Fruit fly (Drosophila melanogaster) whole organism, embryonic: ENCODE results near the gene Cul3.

ENCODE experiments used
- Bgb ChIP-seq: fragments of 200-800 bp; sonication (Bioruptor generic); IDR thresholded peaks from 2 replicates; pipeline ENCODE4 v1.3.6; 2022; ENCODE audit warnings: missing biosample characterization, missing genetic modification characterization; ENCODE audit not compliant: partially characterized antibody
- CG10366 ChIP-seq: fragments of 200-800 bp; sonication (Bioruptor generic); IDR thresholded peaks from 2 replicates; pipeline ENCODE4 v1.3.6; 2022; ENCODE audit warnings: missing biosample characterization, missing genetic modification characterization
- CG10654 ChIP-seq: fragments of 200-800 bp; sonication (Bioruptor generic); optimal IDR thresholded peaks from 2 replicates; lab custom pipeline; 2016; ENCODE audit warnings: missing biosample characterization, missing genetic modification characterization
- CG10959 ChIP-seq: fragments of 200-800 bp; sonication (Bioruptor generic); IDR thresholded peaks from 2 replicates; pipeline ENCODE4 v1.3.6; 2022; ENCODE audit warnings: missing biosample characterization, missing genetic modification characterization
- CG11247 ChIP-seq: fragments of 200-800 bp; sonication (Bioruptor generic); IDR thresholded peaks from 2 replicates; pipeline ENCODE4 v1.3.6; 2022; ENCODE audit warnings: missing biosample characterization, missing genetic modification characterization
- CG11456 ChIP-seq: fragments of 200-800 bp; sonication (Bioruptor generic); IDR thresholded peaks from 3 replicates; pipeline ENCODE4 v1.3.6; 2022; ENCODE audit warnings: missing biosample characterization, missing genetic modification characterization
- CG12299 ChIP-seq: fragments of 200-800 bp; sonication (Bioruptor generic); optimal IDR thresholded peaks from 2 replicates; lab custom pipeline; 2018; ENCODE audit warnings: missing biosample characterization, mild to moderate bottlenecking, missing genetic modification characterization
- CG13123 ChIP-seq: fragments of 200-800 bp; sonication (Bioruptor generic); optimal IDR thresholded peaks from 2 replicates; lab custom pipeline; 2016; ENCODE audit warnings: missing biosample characterization, missing genetic modification characterization
- CG13287 ChIP-seq: fragments of 200-800 bp; sonication (Bioruptor generic); IDR thresholded peaks from 2 replicates; pipeline ENCODE4 v1.3.6; 2022; ENCODE audit warnings: missing biosample characterization, missing genetic modification characterization; ENCODE audit not compliant: partially characterized antibody
- CG1529 ChIP-seq: fragments of 200-800 bp; sonication (Bioruptor generic); optimal IDR thresholded peaks from 3 replicates; lab custom pipeline; 2018; ENCODE audit warnings: missing biosample characterization, missing genetic modification characterization
- CG1603 ChIP-seq: fragments of 200-800 bp; sonication (Bioruptor generic); optimal IDR thresholded peaks from 2 replicates; lab custom pipeline; 2019; ENCODE audit warnings: missing biosample characterization, mild to moderate bottlenecking, missing genetic modification characterization, moderate library complexity
- CG17328 ChIP-seq: fragments of 200-800 bp; sonication (Bioruptor generic); IDR thresholded peaks from 2 replicates; pipeline ENCODE4 v1.3.6; 2022; ENCODE audit warnings: missing biosample characterization, missing genetic modification characterization
- CG2129 ChIP-seq: fragments of 200-800 bp; sonication (Bioruptor generic); IDR thresholded peaks from 2 replicates; pipeline ENCODE4 v1.3.6; 2022; ENCODE audit warnings: missing biosample characterization, missing genetic modification characterization; ENCODE audit not compliant: partially characterized antibody
- CG5245 ChIP-seq: fragments of 200-800 bp; sonication (Bioruptor generic); optimal IDR thresholded peaks from 3 replicates; lab custom pipeline; 2016; ENCODE audit warnings: missing biosample characterization, missing genetic modification characterization
- CG7963 ChIP-seq: fragments of 200-800 bp; sonication (Bioruptor generic); IDR thresholded peaks from 3 replicates; pipeline ENCODE4 v1.3.6; 2022; ENCODE audit warnings: missing biosample characterization, missing genetic modification characterization; ENCODE audit not compliant: partially characterized antibody
- Dbx ChIP-seq: fragments of 200-800 bp; sonication (Bioruptor generic); IDR thresholded peaks from 3 replicates; pipeline ENCODE4 v1.3.6; 2022; ENCODE audit warnings: missing biosample characterization, missing genetic modification characterization
- Deaf1 ChIP-seq: fragments of 200-800 bp; optimal IDR thresholded peaks from 3 replicates; lab custom pipeline; 2019; ENCODE audit warnings: missing biosample characterization, mild to moderate bottlenecking, missing genetic modification characterization, moderate library complexity
- Dek ChIP-seq: fragments of 200-800 bp; sonication (Bioruptor generic); optimal IDR thresholded peaks from 3 replicates; lab custom pipeline; 2019; ENCODE audit warnings: missing biosample characterization, mild to moderate bottlenecking, missing genetic modification characterization, moderate library complexity
- HLH3B ChIP-seq: fragments of 200-800 bp; sonication (Bioruptor generic); IDR thresholded peaks from 2 replicates; pipeline ENCODE4 v1.3.6; 2022; ENCODE audit warnings: missing biosample characterization, missing genetic modification characterization
- Hsf ChIP-seq: fragments of 200-800 bp; sonication (Bioruptor generic); optimal IDR thresholded peaks from 3 replicates; lab custom pipeline; 2016; ENCODE audit warnings: missing biosample characterization, missing genetic modification characterization
- MBD-R2 ChIP-seq: fragments of 200-800 bp; sonication (Bioruptor generic); IDR thresholded peaks from 2 replicates; pipeline ENCODE4 v1.3.6; 2022; ENCODE audit warnings: missing biosample characterization, missing genetic modification characterization
- MTF-1 ChIP-seq: fragments of 200-800 bp; sonication (Bioruptor generic); optimal IDR thresholded peaks from 2 replicates; lab custom pipeline; 2018; ENCODE audit warnings: missing biosample characterization, mild to moderate bottlenecking, missing genetic modification characterization, borderline replicate concordance
- Spps ChIP-seq: fragments of 200-800 bp; sonication (Bioruptor generic); optimal IDR thresholded peaks from 2 replicates; lab custom pipeline; 2018; ENCODE audit warnings: missing biosample characterization, mild to moderate bottlenecking, missing genetic modification characterization
- Sry-δ ChIP-seq: fragments of 200-800 bp; sonication (Bioruptor generic); optimal IDR thresholded peaks from 2 replicates; lab custom pipeline; 2016; ENCODE audit warnings: missing biosample characterization, missing genetic modification characterization
- Usf ChIP-seq: fragments of 200-800 bp; sonication (Bioruptor generic); optimal IDR thresholded peaks from 2 replicates; lab custom pipeline; 2017; ENCODE audit warnings: missing genotype, missing biosample characterization, missing genetic modification characterization
- Xrp1 ChIP-seq: fragments of 200-800 bp; sonication (Bioruptor generic); IDR thresholded peaks from 2 replicates; pipeline ENCODE4 v1.3.6; 2022; ENCODE audit warnings: missing biosample characterization, missing genetic modification characterization
- ara ChIP-seq: fragments of 200-800 bp; sonication (Bioruptor generic); IDR thresholded peaks from 2 replicates; pipeline ENCODE4 v1.3.6; 2022; ENCODE audit warnings: missing biosample characterization, missing genetic modification characterization
- bsh ChIP-seq, 2 experiments: fragments of 200-800 bp; sonication (Bioruptor generic); optimal IDR thresholded peaks; 2 replicates each; lab custom pipeline; 2017 to 2018; ENCODE audit warnings: mild to moderate bottlenecking in 2 of 2, missing biosample characterization in 2 of 2, missing genetic modification characterization in 2 of 2, moderate library complexity in 1 of 2
- chm ChIP-seq: fragments of 200-800 bp; sonication (Bioruptor generic); IDR thresholded peaks from 2 replicates; pipeline ENCODE4 v1.3.6; 2022; ENCODE audit warnings: missing biosample characterization, missing genetic modification characterization
- ems ChIP-seq: fragments of 200-800 bp; sonication (Bioruptor generic); optimal IDR thresholded peaks from 3 replicates; lab custom pipeline; 2016; ENCODE audit warnings: missing biosample characterization, missing genetic modification characterization
- hbn ChIP-seq: fragments of 200-800 bp; sonication (Bioruptor generic); IDR thresholded peaks from 2 replicates; pipeline ENCODE4 v1.3.6; 2022; ENCODE audit warnings: missing biosample characterization, missing genetic modification characterization; ENCODE audit not compliant: partially characterized antibody
- onecut ChIP-seq: fragments of 200-800 bp; sonication (Bioruptor generic); IDR thresholded peaks from 2 replicates; pipeline ENCODE4 v1.3.6; 2022; ENCODE audit warnings: missing biosample characterization, missing genetic modification characterization
- org-1 ChIP-seq: fragments of 200-800 bp; sonication (Bioruptor generic); optimal IDR thresholded peaks from 2 replicates; lab custom pipeline; 2017; ENCODE audit warnings: missing biosample characterization, missing genetic modification characterization
- pho ChIP-seq: fragments of 200-800 bp; sonication (Bioruptor generic); optimal IDR thresholded peaks from 2 replicates; lab custom pipeline; 2016; ENCODE audit warnings: missing biosample characterization, missing genetic modification characterization
- scrt ChIP-seq: fragments of 200-800 bp; sonication (Bioruptor generic); optimal IDR thresholded peaks from 2 replicates; lab custom pipeline; 2018; ENCODE audit warnings: missing biosample characterization, mild to moderate bottlenecking, missing genetic modification characterization, moderate library complexity
- sens-2 ChIP-seq: fragments of 200-800 bp; sonication (Bioruptor generic); IDR thresholded peaks from 2 replicates; pipeline ENCODE4 v1.3.6; 2022; ENCODE audit warnings: missing biosample characterization, missing genetic modification characterization
- seq ChIP-seq: fragments of 200-800 bp; sonication (Bioruptor generic); IDR thresholded peaks from 2 replicates; pipeline ENCODE4 v1.3.6; 2022; ENCODE audit warnings: missing biosample characterization, missing genetic modification characterization
- shn ChIP-seq: fragments of 200-800 bp; sonication (Bioruptor generic); optimal IDR thresholded peaks from 3 replicates; lab custom pipeline; 2016; ENCODE audit warnings: missing biosample characterization, missing genetic modification characterization
- sna ChIP-seq: fragments of 200-800 bp; sonication (Bioruptor generic); IDR thresholded peaks from 2 replicates; pipeline ENCODE4 v1.3.6; 2022; ENCODE audit warnings: missing biosample characterization, missing genetic modification characterization; ENCODE audit not compliant: partially characterized antibody
- sqz ChIP-seq: fragments of 200-800 bp; sonication (Bioruptor generic); optimal IDR thresholded peaks from 3 replicates; lab custom pipeline; 2018; ENCODE audit warnings: missing biosample characterization, mild to moderate bottlenecking, missing genetic modification characterization
- sr ChIP-seq: fragments of 200-800 bp; sonication (Bioruptor generic); IDR thresholded peaks from 3 replicates; pipeline ENCODE4 v1.3.6; 2022; ENCODE audit warnings: missing biosample characterization, missing genetic modification characterization
- tna ChIP-seq: fragments of 200-800 bp; sonication (Bioruptor generic); IDR thresholded peaks from 2 replicates; pipeline ENCODE4 v1.3.6; 2022; ENCODE audit warnings: missing biosample characterization, missing genetic modification characterization; ENCODE audit not compliant: partially characterized antibody
- ttk ChIP-seq: fragments of 200-800 bp; sonication (Bioruptor generic); IDR thresholded peaks from 2 replicates; pipeline ENCODE4 v2.1.2; 2022; ENCODE audit warnings: missing biosample characterization, missing genetic modification characterization
- vnd ChIP-seq: fragments of 200-800 bp; sonication (Bioruptor generic); IDR thresholded peaks from 3 replicates; pipeline ENCODE4 v1.3.6; 2022; ENCODE audit warnings: missing biosample characterization, missing genetic modification characterization; ENCODE audit not compliant: partially characterized antibody
- vvl ChIP-seq: fragments of 200-800 bp; sonication (Bioruptor generic); IDR thresholded peaks from 2 replicates; pipeline ENCODE4 v1.3.6; 2022; ENCODE audit warnings: missing biosample characterization, missing genetic modification characterization
- zen2 ChIP-seq: fragments of 200-800 bp; sonication (Bioruptor generic); IDR thresholded peaks from 3 replicates; pipeline ENCODE4 v1.3.6; 2022; ENCODE audit warnings: missing biosample characterization, missing genetic modification characterization; ENCODE audit not compliant: partially characterized antibody
- zfh1 ChIP-seq: fragments of 200-800 bp; sonication (Bioruptor generic); IDR thresholded peaks from 3 replicates; pipeline ENCODE4 v1.3.6; 2022; ENCODE audit warnings: missing biosample characterization, missing genetic modification characterization

The Cul3 gene

DNA sequence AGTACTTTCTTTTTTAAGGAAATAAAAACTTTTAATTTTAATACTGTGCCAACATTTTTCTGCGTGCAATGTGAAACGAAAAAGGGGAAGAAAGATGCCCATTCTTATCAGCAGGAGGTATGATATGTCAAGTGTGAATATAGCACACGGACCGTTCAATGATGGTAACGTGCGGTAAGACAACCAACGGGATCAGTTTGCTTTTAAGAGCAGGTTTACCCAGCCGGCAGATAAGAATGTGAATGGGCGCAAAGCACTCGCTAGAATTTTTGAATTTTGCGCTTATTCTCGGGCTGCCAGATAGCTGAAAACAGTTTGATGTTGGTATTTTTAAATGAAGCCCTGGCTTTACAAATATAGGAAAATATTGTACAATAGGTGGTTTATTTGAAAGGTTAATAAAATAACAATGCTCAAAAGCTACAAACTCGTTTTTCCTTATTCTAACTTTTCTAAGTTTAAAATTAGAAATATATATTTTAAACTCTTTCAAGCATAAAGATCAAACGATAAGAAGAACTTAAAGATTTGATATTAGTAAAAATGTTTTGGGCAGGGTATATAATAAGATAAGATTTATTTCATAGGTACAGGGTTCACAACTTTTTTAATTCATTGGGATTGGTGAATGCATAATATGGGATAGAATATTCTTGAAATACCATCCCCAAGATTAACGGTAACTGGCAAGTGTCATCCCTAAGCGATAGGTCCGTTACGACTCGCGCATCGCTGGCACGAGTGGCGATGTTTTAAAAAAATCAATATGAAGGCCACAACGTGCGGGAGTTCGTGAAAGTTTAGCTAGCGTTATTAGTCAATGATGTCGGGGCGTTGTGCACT lies 23.4 kb downstream of the Cul3 start, which contains the start of gene dao (continued):
- TF ChIP-seq CG10959: 0 out of 2 replicates have a peak, but pooled peaks have one; percentile 5
- peak; percentile 22 for TF ChIP-seq Deaf1 (tag; lab: Kevin White, UChicago)
- no peak for TF ChIP-seq seq (GFP tag; lab: Robert Waterston, UW)
- TF ChIP-seq scrt (GFP tag; lab: Kevin White, UChicago): no peak
- TF ChIP-seq chm (GFP tag; lab: Robert Waterston, UW): 0 out of 2 replicates have a peak, but pooled peaks have one; percentile 11
- peak; percentile 82 for TF ChIP-seq CG13287 (GFP tag; lab: Robert Waterston, UW)
- TF ChIP-seq CG10366 (GFP tag; lab: Robert Waterston, UW): peak; percentile 50; the same call in 1 of the 2 replicates
- TF ChIP-seq CG5245 (GFP tag; lab: Kevin White, UChicago): peak; percentile 12
- peak; percentile 99 for TF ChIP-seq onecut (GFP tag; lab: Robert Waterston, UW)
- TF ChIP-seq HLH3B: peak; percentile 23; the same call in 1 of the 2 replicates
- peak; percentile 11 for TF ChIP-seq CG12299 (tag; lab: Kevin White, UChicago)
- peak; percentile 49 for TF ChIP-seq Hsf (GFP tag; lab: Kevin White, UChicago)
- TF ChIP-seq sr (GFP tag; lab: Robert Waterston, UW): no peak
- peak; percentile 36 for TF ChIP-seq shn (GFP tag; lab: Kevin White, UChicago)
- peak; percentile 70 for TF ChIP-seq CG11456
- TF ChIP-seq Spps (tag; lab: Kevin White, UChicago): no peak
- TF ChIP-seq bsh (GFP tag; optimal IDR thresholded peaks at IDR 0.05; lab: Kevin White, UChicago): peak in 1 of 2 experiments; percentile 43
- peak; percentile 44; the same call in 1 of the 2 replicates for TF ChIP-seq CG17328 (GFP tag; lab: Robert Waterston, UW)
- peak; percentile 94 for TF ChIP-seq Sry-δ
- peak; percentile 70 for TF ChIP-seq hbn (GFP tag; lab: Robert Waterston, UW)
- peak; percentile 47; the same call in 1 of the 2 replicates for TF ChIP-seq ttk (GFP tag; lab: Robert Waterston, UW)
- TF ChIP-seq CG13123 (GFP tag; lab: Kevin White, UChicago): peak; percentile 18
- TF ChIP-seq zen2 (GFP tag; lab: Robert Waterston, UW): peak; percentile 40; the same call in 1 of the 3 replicates
- TF ChIP-seq ems: peak; percentile 27
- TF ChIP-seq MBD-R2 (GFP tag; lab: Robert Waterston, UW): peak; percentile 71
- TF ChIP-seq CG2129 (GFP tag; lab: Robert Waterston, UW): peak; percentile 49
- TF ChIP-seq MTF-1 (GFP tag; lab: Kevin White, UChicago): peak; percentile 92
- no peak for TF ChIP-seq sqz (GFP tag; lab: Kevin White, UChicago)
- peak; percentile 28 for TF ChIP-seq Dek (tag; lab: Kevin White, UChicago)
- peak; percentile 25; the same call in 1 of the 2 replicates for TF ChIP-seq vvl
- TF ChIP-seq sna (GFP tag; lab: Robert Waterston, UW): peak; percentile 68; the same call in 1 of the 2 replicates
- no peak for TF ChIP-seq org-1
- no peak for TF ChIP-seq sens-2 (GFP tag; lab: Robert Waterston, UW)
- peak; percentile 36; the same call in 1 of the 2 replicates for TF ChIP-seq tna
- no peak for TF ChIP-seq Usf (GFP tag; lab: Kevin White, UChicago)
- peak; percentile 6; the same call in 1 of the 3 replicates for TF ChIP-seq CG7963 (GFP tag; lab: Robert Waterston, UW)
- TF ChIP-seq CG1603: peak; percentile 23
- peak; percentile 81 for TF ChIP-seq Bgb (GFP tag; lab: Robert Waterston, UW)
- TF ChIP-seq CG11247 (GFP tag; lab: Robert Waterston, UW): peak; percentile 55
- TF ChIP-seq ara (GFP tag; lab: Robert Waterston, UW): no peak
- TF ChIP-seq pho (GFP tag; lab: Kevin White, UChicago): peak; percentile 28
- TF ChIP-seq vnd: peak; percentile 67
- peak; percentile 24; the same call in 1 of the 2 replicates for TF ChIP-seq Xrp1 (GFP tag; lab: Robert Waterston, UW)
- peak; percentile 4 for TF ChIP-seq CG1529
- TF ChIP-seq zfh1: peak; percentile 55
- peak; percentile 70; the same call in 1 of the 3 replicates for TF ChIP-seq Dbx (GFP tag; lab: Robert Waterston, UW)
- TF ChIP-seq CG10654 (GFP tag; lab: Kevin White, UChicago): peak; percentile 17
